Worm (Caenorhabditis elegans) whole organism, L3 larva: ENCODE measurements around the gene Y43F8A.1.

Source experiments
- R02D3.7 ChIP-seq: fragments of 150-350 bp; optimal IDR thresholded peaks from 2 replicates; lab custom pipeline; 2014; ENCODE audit warnings: missing biosample characterization, missing genetic modification characterization
- ZK546.5 ChIP-seq: sonication (generic microtip); optimal IDR thresholded peaks from 2 replicates; lab custom pipeline; 2017; ENCODE audit warnings: missing biosample characterization, missing genetic modification characterization
- aly-2 ChIP-seq: fragments of 150-350 bp; optimal IDR thresholded peaks from 2 replicates; lab custom pipeline; 2014; ENCODE audit warnings: missing biosample characterization, missing genetic modification characterization
- ama-1 ChIP-seq: fragments of 150-350 bp; optimal IDR thresholded peaks from 2 replicates; lab custom pipeline; 2018
- ceh-16 ChIP-seq: sonication (generic microtip); optimal IDR thresholded peaks from 2 replicates; lab custom pipeline; 2017; ENCODE audit warnings: missing biosample characterization, missing genetic modification characterization
- ceh-82 ChIP-seq: fragments of 150-350 bp; optimal IDR thresholded peaks from 2 replicates; lab custom pipeline; 2014; ENCODE audit warnings: missing biosample characterization, missing genetic modification characterization
- ceh-9 ChIP-seq: sonication (generic microtip); optimal IDR thresholded peaks from 2 replicates; lab custom pipeline; 2018; ENCODE audit warnings: missing biosample characterization, missing genetic modification characterization
- daf-12 ChIP-seq: fragments of 150-350 bp; optimal IDR thresholded peaks from 2 replicates; lab custom pipeline; 2014; ENCODE audit warnings: missing biosample characterization, missing genetic modification reagents, missing genetic modification characterization
- egl-27 ChIP-seq: sonication (generic microtip); optimal IDR thresholded peaks from 4 replicates; lab custom pipeline; 2017; ENCODE audit warnings: missing biosample characterization, missing genetic modification reagents, missing genetic modification characterization
- elt-1 ChIP-seq: fragments of 150-350 bp; optimal IDR thresholded peaks from 2 replicates; lab custom pipeline; 2014; ENCODE audit warnings: missing biosample characterization, missing genetic modification characterization
- elt-2 ChIP-seq: sonication (generic microtip); optimal IDR thresholded peaks from 2 replicates; lab custom pipeline; 2016; ENCODE audit warnings: missing genetic modification reagents, mild to moderate bottlenecking, missing genetic modification characterization, missing compliant biosample characterization
- elt-3 ChIP-seq, 3 experiments: fragments of 150-350 bp in 1 of 3; sonication (generic microtip) in 2 of 3; optimal IDR thresholded peaks; 2 replicates in 2 of 3; 4 replicates in 1 of 3; lab custom pipeline; 2014 to 2017; ENCODE audit warnings: missing biosample characterization in 3 of 3, missing genetic modification characterization in 3 of 3
- eor-1 ChIP-seq, 2 experiments: fragments of 150-350 bp; optimal IDR thresholded peaks; 2 replicates each; lab custom pipeline; 2014 to 2018; ENCODE audit warnings: missing biosample characterization in 2 of 2, missing genetic modification characterization in 2 of 2
- fkh-10 ChIP-seq: sonication (generic microtip); optimal IDR thresholded peaks from 2 replicates; lab custom pipeline; 2017; ENCODE audit warnings: missing biosample characterization, missing genetic modification reagents, missing genetic modification characterization
- fkh-2 ChIP-seq: fragments of 150-350 bp; optimal IDR thresholded peaks from 2 replicates; lab custom pipeline; 2014; ENCODE audit warnings: missing biosample characterization, missing genetic modification reagents, missing genetic modification characterization
- hmg-11 ChIP-seq: sonication (generic microtip); optimal IDR thresholded peaks from 2 replicates; lab custom pipeline; 2016; ENCODE audit warnings: missing genetic modification characterization, missing compliant biosample characterization
- jun-1 ChIP-seq: fragments of 150-350 bp; optimal IDR thresholded peaks from 2 replicates; lab custom pipeline; 2014; ENCODE audit warnings: missing biosample characterization, missing genetic modification reagents, missing genetic modification characterization
- lin-15B ChIP-seq: fragments of 150-350 bp; optimal IDR thresholded peaks from 2 replicates; lab custom pipeline; 2014; ENCODE audit warnings: missing biosample characterization, missing genetic modification characterization
- lin-39 ChIP-seq: fragments of 150-350 bp; optimal IDR thresholded peaks from 2 replicates; lab custom pipeline; 2018; ENCODE audit warnings: missing biosample characterization, missing genetic modification reagents, missing genetic modification characterization
- lsy-12 ChIP-seq: sonication (generic microtip); optimal IDR thresholded peaks from 2 replicates; lab custom pipeline; 2016; ENCODE audit warnings: mild to moderate bottlenecking, missing genetic modification characterization, missing compliant biosample characterization
- mdl-1 ChIP-seq: fragments of 150-350 bp; optimal IDR thresholded peaks from 2 replicates; lab custom pipeline; 2014; ENCODE audit warnings: missing biosample characterization, missing genetic modification characterization
- mml-1 ChIP-seq: fragments of 150-350 bp; sonication (generic microtip); optimal IDR thresholded peaks from 3 replicates; lab custom pipeline; 2014; ENCODE audit warnings: missing biosample characterization, missing genetic modification characterization
- nfya-1 ChIP-seq: sonication (generic microtip); optimal IDR thresholded peaks from 2 replicates; lab custom pipeline; 2017; ENCODE audit warnings: missing genetic modification characterization, mild to moderate bottlenecking, missing compliant biosample characterization, antibody characterized with exemption, moderate library complexity; ENCODE audit not compliant: insufficient read depth
- nhr-12 ChIP-seq: fragments of 150-350 bp; optimal IDR thresholded peaks from 2 replicates; lab custom pipeline; 2014; ENCODE audit warnings: missing biosample characterization, missing genetic modification characterization
- nhr-23 ChIP-seq: fragments of 150-350 bp; optimal IDR thresholded peaks from 2 replicates; lab custom pipeline; 2014; ENCODE audit warnings: missing biosample characterization, missing genetic modification reagents, missing genetic modification characterization
- nhr-237 ChIP-seq: fragments of 150-350 bp; optimal IDR thresholded peaks from 2 replicates; lab custom pipeline; 2014; ENCODE audit warnings: missing biosample characterization, missing genetic modification characterization
- nhr-28 ChIP-seq: fragments of 150-350 bp; optimal IDR thresholded peaks from 2 replicates; lab custom pipeline; 2014; ENCODE audit warnings: missing biosample characterization, missing genetic modification characterization
- nhr-43 ChIP-seq: sonication (generic microtip); optimal IDR thresholded peaks from 2 replicates; lab custom pipeline; 2016; ENCODE audit warnings: mild to moderate bottlenecking, missing genetic modification characterization, missing compliant biosample characterization; ENCODE audit not compliant: poor library complexity, severe bottlenecking
- nhr-67 ChIP-seq: fragments of 150-350 bp; optimal IDR thresholded peaks from 2 replicates; lab custom pipeline; 2014; ENCODE audit warnings: missing biosample characterization, missing genetic modification characterization
- nhr-76 ChIP-seq: fragments of 150-350 bp; sonication (generic microtip); optimal IDR thresholded peaks from 5 replicates; lab custom pipeline; 2014; ENCODE audit warnings: missing biosample characterization, missing genetic modification characterization
- pha-4 ChIP-seq: fragments of 150-350 bp; optimal IDR thresholded peaks from 2 replicates; lab custom pipeline; 2014; ENCODE audit warnings: missing biosample characterization, missing genetic modification reagents, missing genetic modification characterization
- pqm-1 ChIP-seq: fragments of 150-350 bp; optimal IDR thresholded peaks from 2 replicates; lab custom pipeline; 2017; ENCODE audit warnings: missing biosample characterization, missing genetic modification characterization, inconsistent platforms
- sea-2 ChIP-seq: fragments of 150-350 bp; sonication (generic microtip); optimal IDR thresholded peaks from 4 replicates; lab custom pipeline; 2014; ENCODE audit warnings: missing biosample characterization, missing genetic modification reagents, missing genetic modification characterization
- skn-1 ChIP-seq: fragments of 150-350 bp; optimal IDR thresholded peaks from 2 replicates; lab custom pipeline; 2014; ENCODE audit warnings: missing biosample characterization, missing genetic modification characterization
- snpc-4 ChIP-seq: fragments of 150-350 bp; optimal IDR thresholded peaks from 2 replicates; lab custom pipeline; 2014; ENCODE audit warnings: missing biosample characterization, missing genetic modification characterization
- tbx-2 ChIP-seq: sonication (generic microtip); optimal IDR thresholded peaks from 2 replicates; lab custom pipeline; 2016; ENCODE audit warnings: mild to moderate bottlenecking, missing genetic modification characterization, missing compliant biosample characterization
- unc-62 ChIP-seq: fragments of 150-350 bp; sonication (generic microtip); optimal IDR thresholded peaks from 4 replicates; lab custom pipeline; 2014; ENCODE audit warnings: missing biosample characterization, missing genetic modification reagents, missing genetic modification characterization
- zag-1 ChIP-seq: fragments of 150-350 bp; optimal IDR thresholded peaks from 2 replicates; lab custom pipeline; 2014; ENCODE audit warnings: missing biosample characterization, missing genetic modification characterization
- ztf-11 ChIP-seq: fragments of 150-350 bp; optimal IDR thresholded peaks from 2 replicates; lab custom pipeline; 2014; ENCODE audit warnings: missing biosample characterization, missing genetic modification characterization

Y43F8A.1 gene

DNA sequence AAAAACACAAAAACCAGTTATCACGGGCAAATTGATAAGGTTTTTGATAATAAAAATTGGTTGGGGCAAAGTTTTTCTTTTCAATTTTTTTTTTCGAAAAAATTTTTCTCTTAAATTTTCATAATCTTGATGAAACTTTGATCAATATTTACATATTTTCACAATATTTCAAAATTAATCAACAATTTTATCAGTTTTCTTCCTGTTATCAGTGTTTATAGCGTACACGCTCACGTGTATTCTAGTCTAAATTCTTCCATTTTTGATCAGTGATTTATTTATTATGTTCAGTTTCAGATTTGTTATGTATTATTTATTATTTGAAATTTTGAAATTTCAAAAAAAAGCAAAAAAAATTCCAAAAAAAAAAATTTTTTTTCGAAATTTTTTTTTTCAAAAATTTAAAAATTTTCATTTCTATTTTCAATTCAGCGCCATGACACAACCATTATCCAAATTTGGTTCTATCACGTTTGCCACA is 6.8 kb downstream of the Y43F8A.1 start, which contains the start of gene nceh-1:
TSS of gene nceh-1 (plus strand) at position 431 of the 481 bp plus-strand sequence.
- peak; percentile 85 for TF ChIP-seq pha-4
- TF ChIP-seq elt-2 (tag; lab: Kevin White, UChicago): peak; percentile 85
- TF ChIP-seq lin-15B: no peak
- TF ChIP-seq eor-1 (tag; optimal IDR thresholded peaks at IDR 0.05; lab: Kevin White, UChicago): no peak
- no peak for TF ChIP-seq ZK546.5
- no peak for TF ChIP-seq sea-2 (GFP tag; lab: Kevin White, UChicago)
- TF ChIP-seq pqm-1 (tag; lab: Kevin White, UChicago): peak; percentile 21

ce11 chrV:19380968-19381367 is 10.7 kb downstream of the Y43F8A.1 start, which contains the start of gene srw-84:
Gene srw-84 (plus strand): TSS chrV:19381268.
- TF ChIP-seq pha-4 (no peak), fkh-2 (tag; lab: Kevin White, UChicago) (no peak), ceh-16 (no peak), nhr-28 (no peak), fkh-10 (GFP tag; lab: Kevin White, UChicago) (no peak), lsy-12 (tag; lab: Kevin White, UChicago) (no peak), nhr-237 (no peak), elt-1 (tag; lab: Kevin White, UChicago) (no peak), sea-2 (GFP tag; lab: Kevin White, UChicago) (no peak), unc-62 (GFP tag; lab: Kevin White, UChicago) (no peak), nhr-67 (no peak), ztf-11 (no peak), nfya-1 (no peak), nhr-12 (no peak), zag-1 (tag; lab: Kevin White, UChicago) (no peak)

DNA sequence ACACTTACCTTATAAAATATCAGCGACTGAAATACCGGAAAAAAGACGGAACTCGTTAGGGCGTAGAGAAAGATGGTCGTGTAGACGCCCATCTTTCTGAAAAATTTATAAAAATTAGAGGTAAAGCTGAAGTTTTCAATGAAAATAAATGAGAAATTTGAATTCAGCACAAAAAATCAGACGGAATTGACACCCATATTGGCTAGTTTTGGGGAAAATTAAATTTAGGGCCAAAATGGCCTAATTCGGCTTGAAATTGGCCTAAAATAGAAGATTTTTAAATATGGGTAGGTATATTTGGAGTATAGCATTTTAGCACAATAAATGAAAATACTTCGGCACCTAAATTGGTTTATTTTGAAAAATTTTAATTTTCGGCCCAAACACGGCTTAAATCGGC is 19.7 kb downstream of the Y43F8A.1 start, which contains the start of gene slcr-46.2:
TSS of gene slcr-46.2 (minus strand) at position 101 of the 400 bp plus-strand sequence.
- TF ChIP-seq nhr-67: no peak
- TF ChIP-seq lin-15B: no peak
- TF ChIP-seq aly-2 (tag; lab: Kevin White, UChicago): no peak
- TF ChIP-seq tbx-2 (tag; lab: Kevin White, UChicago): no peak
- no peak for TF ChIP-seq nhr-76
- no peak for TF ChIP-seq hmg-11 (tag; lab: Kevin White, UChicago)
- no peak for TF ChIP-seq elt-2 (tag; lab: Kevin White, UChicago)
- TF ChIP-seq pha-4: no peak
- TF ChIP-seq daf-12 (tag; lab: Kevin White, UChicago): no peak
- no peak for TF ChIP-seq lsy-12 (tag; lab: Kevin White, UChicago)
- no peak for TF ChIP-seq mml-1 (tag; lab: Kevin White, UChicago)
- TF ChIP-seq snpc-4 (tag; lab: Kevin White, UChicago): no peak
- no peak for TF ChIP-seq lin-39 (tag; lab: Kevin White, UChicago)
- no peak for TF ChIP-seq ceh-16
- TF ChIP-seq mdl-1 (tag; lab: Kevin White, UChicago): no peak
- TF ChIP-seq zag-1 (tag; lab: Kevin White, UChicago): no peak

ce11 chrV:19391242-19391641 is 21.0 kb downstream of the Y43F8A.1 start:
- TF ChIP-seq ceh-9 (no peak), nhr-28 (no peak), nhr-12 (no peak), hmg-11 (tag; lab: Kevin White, UChicago) (peak; percentile 55), nfya-1 (peak; percentile 33), elt-2 (tag; lab: Kevin White, UChicago) (no peak)

ce11 chrV:19394750-19395149 is 24.5 kb downstream of the Y43F8A.1 start, which contains the start of gene C25F9.8:
Gene C25F9.8 (plus strand): TSS chrV:19395050.
- TF ChIP-seq egl-27 (tag; lab: Kevin White, UChicago) (no peak), nhr-76 (no peak), jun-1 (tag; lab: Kevin White, UChicago) (no peak), ceh-16 (no peak), ama-1 (lab: Kevin White, UChicago) (no peak), sea-2 (GFP tag; lab: Kevin White, UChicago) (no peak), fkh-10 (GFP tag; lab: Kevin White, UChicago) (no peak), daf-12 (tag; lab: Kevin White, UChicago) (no peak), nhr-43 (tag; lab: Kevin White, UChicago) (no peak), skn-1 (tag; lab: Kevin White, UChicago) (no peak), nhr-23 (tag; lab: Kevin White, UChicago) (no peak), elt-1 (tag; lab: Kevin White, UChicago) (no peak), ceh-82 (tag; lab: Kevin White, UChicago) (no peak), R02D3.7 (no peak), lsy-12 (tag; lab: Kevin White, UChicago) (no peak), hmg-11 (tag; lab: Kevin White, UChicago) (no peak), eor-1 (tag; optimal IDR thresholded peaks at IDR 0.05; lab: Kevin White, UChicago) (no peak), elt-3 (tag; optimal IDR thresholded peaks at IDR 0.05; lab: Kevin White, UChicago) (no peak)
